Fruit fly (Drosophila melanogaster) whole organism, embryonic: ENCODE results near the gene cv-c.
A peak's percentile ranks its signal among the peaks of the same experiment; 100 is the strongest.

Source experiments
- CG11723 ChIP-seq: fragments of 200-800 bp; sonication (Bioruptor generic); optimal IDR thresholded peaks from 2 replicates; lab custom pipeline; 2017; ENCODE audit warnings: missing biosample characterization, mild to moderate bottlenecking, missing genetic modification characterization
- CG4282 ChIP-seq: fragments of 200-800 bp; sonication (Bioruptor generic); optimal IDR thresholded peaks from 2 replicates; lab custom pipeline; 2016; ENCODE audit warnings: missing biosample characterization, missing genetic modification characterization
- CG9817 ChIP-seq: fragments of 200-800 bp; sonication (Bioruptor generic); optimal IDR thresholded peaks from 2 replicates; lab custom pipeline; 2018; ENCODE audit warnings: missing biosample characterization, mild to moderate bottlenecking, missing genetic modification characterization, moderate library complexity
- Fer2 ChIP-seq: fragments of 200-800 bp; sonication (Bioruptor generic); optimal IDR thresholded peaks from 2 replicates; lab custom pipeline; 2018; ENCODE audit warnings: missing biosample characterization, mild to moderate bottlenecking, missing genetic modification characterization, moderate library complexity
- Vsx1 ChIP-seq: fragments of 200-800 bp; sonication (Bioruptor generic); optimal IDR thresholded peaks from 2 replicates; lab custom pipeline; 2017; ENCODE audit warnings: missing biosample characterization, mild to moderate bottlenecking, missing genetic modification characterization, missing genetic modification reagents
- gsb-n ChIP-seq: fragments of 200-800 bp; sonication (Bioruptor generic); optimal IDR thresholded peaks from 3 replicates; lab custom pipeline; 2018; ENCODE audit warnings: missing biosample characterization, mild to moderate bottlenecking, missing genetic modification characterization
- inv ChIP-seq: fragments of 200-800 bp; sonication (Bioruptor generic); IDR thresholded peaks from 2 replicates; pipeline ENCODE4 v1.3.6; 2022; ENCODE audit warnings: missing biosample characterization, missing genetic modification characterization; ENCODE audit not compliant: partially characterized antibody
- jigr1 ChIP-seq: fragments of 200-800 bp; sonication (Bioruptor generic); IDR thresholded peaks from 3 replicates; pipeline ENCODE4 v1.3.6; 2022; ENCODE audit warnings: missing biosample characterization, missing genetic modification characterization
- jumu ChIP-seq: fragments of 200-800 bp; sonication (Bioruptor generic); optimal IDR thresholded peaks from 3 replicates; lab custom pipeline; 2016; ENCODE audit warnings: missing biosample characterization, missing genetic modification characterization
- pfk ChIP-seq: fragments of 200-800 bp; sonication (Bioruptor generic); optimal IDR thresholded peaks from 2 replicates; lab custom pipeline; 2018; ENCODE audit warnings: missing biosample characterization, mild to moderate bottlenecking, missing genetic modification characterization, moderate library complexity

DNA sequence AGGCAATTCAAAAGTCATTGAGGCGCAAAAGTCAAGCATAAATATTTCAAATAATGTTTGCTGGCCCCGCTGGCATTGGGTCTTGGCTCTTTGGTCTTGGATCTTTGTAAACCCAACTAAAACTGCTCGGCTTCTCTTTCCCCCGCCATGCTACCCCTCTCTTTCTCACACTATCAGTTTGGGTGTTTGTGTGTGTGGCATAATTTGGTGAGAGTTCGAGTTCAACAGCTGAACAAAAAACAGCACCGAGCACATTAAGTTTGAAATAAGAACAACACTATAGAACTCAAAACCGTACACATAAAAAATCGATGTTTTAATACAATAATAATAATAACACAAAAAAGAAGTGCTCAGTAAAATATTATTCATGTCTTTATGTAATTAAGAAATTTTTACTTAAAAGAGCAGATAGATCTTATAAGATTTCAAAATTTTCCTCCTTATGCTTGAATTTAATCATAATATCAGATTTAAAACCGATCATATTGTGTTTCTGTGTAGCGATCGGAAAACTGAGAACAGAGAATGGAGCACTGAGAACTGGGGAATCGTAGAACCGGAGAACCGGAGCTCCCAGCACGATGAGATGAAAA is 3.0 kb downstream of the cv-c start:
- peak; percentile 30 for TF ChIP-seq Vsx1 (GFP tag; lab: Kevin White, UChicago)
- TF ChIP-seq jumu (GFP tag; lab: Kevin White, UChicago), result peak; percentile 38
- peak; percentile 69 for TF ChIP-seq CG9817 (tag; lab: Kevin White, UChicago)
- no peak for TF ChIP-seq CG4282 (GFP tag; lab: Kevin White, UChicago)
- peak; percentile 11 for TF ChIP-seq CG11723 (GFP tag; lab: Kevin White, UChicago)
- TF ChIP-seq Fer2 (tag; lab: Kevin White, UChicago), result peak; percentile 41
- TF ChIP-seq pfk (GFP tag; lab: Kevin White, UChicago), result no peak
- peak; percentile 90 for TF ChIP-seq gsb-n (tag; lab: Kevin White, UChicago)
- no peak for TF ChIP-seq inv (GFP tag; lab: Robert Waterston, UW)
- no peak for TF ChIP-seq jigr1
